Fruit fly (Drosophila melanogaster): ENCODE data around the gene Syx17.
A peak's percentile ranks its signal among the peaks of the same experiment; 100 is the strongest.

Gene Syx17

dm6 chr3L:4353657-4354075 lies 49.6 kb upstream of the Syx17 start (continued):
- TF ChIP-seq croc (GFP tag; conservative IDR thresholded peaks at IDR 0.05) (no peak), toy (GFP tag; IDR thresholded peaks at IDR 0.05) (0 out of 2 replicates have a peak, but pooled peaks have one; percentile 23), CG14014 (GFP tag; IDR thresholded peaks at IDR 0.05) (peak; percentile 36; the same call in 1 of the 2 replicates), CG15011 (GFP tag; optimal IDR thresholded peaks at IDR 0.05) (no peak), HLH4C (GFP tag; IDR thresholded peaks at IDR 0.05; ENCODE audit: partially characterized antibody) (no peak), lilli (GFP tag; optimal IDR thresholded peaks at IDR 0.05) (peak; percentile 39), Ets65A (GFP tag) (peak; percentile 89), pnt (GFP tag; optimal IDR thresholded peaks at IDR 0.05) (peak; percentile 20), CG4328 (GFP tag; optimal IDR thresholded peaks at IDR 0.05) (no peak), E2f2 (GFP tag; IDR thresholded peaks at IDR 0.05) (no peak), Dad (GFP tag; optimal IDR thresholded peaks at IDR 0.05) (no peak), MESR4 (GFP tag; optimal IDR thresholded peaks at IDR 0.05) (no peak), Bteb2 (GFP tag; optimal IDR thresholded peaks at IDR 0.05) (peak; percentile 19), gcm2 (GFP tag; optimal IDR thresholded peaks at IDR 0.05) (no peak), Hmx (GFP tag; optimal IDR thresholded peaks at IDR 0.05) (no peak), sug (tag; optimal IDR thresholded peaks at IDR 0.05) (peak; percentile 7), Hmr (GFP tag; optimal IDR thresholded peaks at IDR 0.05) (peak; percentile 71), CG31365 (tag; optimal IDR thresholded peaks at IDR 0.05) (no peak), shn (GFP tag; optimal IDR thresholded peaks at IDR 0.05) (peak; percentile 38), CG4424 (GFP tag; optimal IDR thresholded peaks at IDR 0.05) (no peak), CG14965 (GFP tag; optimal IDR thresholded peaks at IDR 0.05; ENCODE audit: borderline replicate concordance) (no peak), jumu (GFP tag; optimal IDR thresholded peaks at IDR 0.05) (peak; percentile 53), CG6683 (GFP tag; optimal IDR thresholded peaks at IDR 0.05) (no peak), fd96Cb (tag; optimal IDR thresholded peaks at IDR 0.05) (no peak), CG32772 (GFP tag; IDR thresholded peaks at IDR 0.05) (0 out of 2 replicates have a peak, but pooled peaks have one; percentile 10), da (GFP tag; optimal IDR thresholded peaks at IDR 0.05) (no peak), hb (GFP tag; IDR thresholded peaks at IDR 0.05; ENCODE audit: partially characterized antibody) (no peak), Xbp1 (GFP tag; optimal IDR thresholded peaks at IDR 0.05) (peak; percentile 5), eyg (GFP tag; optimal IDR thresholded peaks at IDR 0.05) (no peak), Doc3 (GFP tag; IDR thresholded peaks at IDR 0.05; ENCODE audit: partially characterized antibody) (no peak), ERR (GFP tag; optimal IDR thresholded peaks at IDR 0.05) (no peak), slbo (GFP tag; IDR thresholded peaks at IDR 0.05) (no peak; the same call in 1 of the 2 replicates), CkIIα-i1 (GFP tag; IDR thresholded peaks at IDR 0.05) (no peak), Awh (GFP tag; IDR thresholded peaks at IDR 0.05) (0 out of 2 replicates have a peak, but pooled peaks have one; percentile 30), CG7963 (GFP tag; IDR thresholded peaks at IDR 0.05; ENCODE audit: partially characterized antibody) (no peak), CG8089 (GFP tag; optimal IDR thresholded peaks at IDR 0.05) (no peak), ken (GFP tag; IDR thresholded peaks at IDR 0.05) (peak; percentile 55; the same call in 1 of the 3 replicates), CG1647 (GFP tag; optimal IDR thresholded peaks at IDR 0.05) (no peak), CG15514 (GFP tag; optimal IDR thresholded peaks at IDR 0.05) (peak; percentile 28), Sry-β (GFP tag; optimal IDR thresholded peaks at IDR 0.05) (no peak), CG17912 (GFP tag; optimal IDR thresholded peaks at IDR 0.05) (no peak), CG7271 (tag; optimal IDR thresholded peaks at IDR 0.05) (no peak), run (tag; optimal IDR thresholded peaks at IDR 0.05) (no peak), seq (GFP tag; IDR thresholded peaks at IDR 0.05) (no peak), Fer2 (tag; optimal IDR thresholded peaks at IDR 0.05) (no peak), CG11398 (GFP tag; optimal IDR thresholded peaks at IDR 0.05) (no peak), ems (GFP tag; optimal IDR thresholded peaks at IDR 0.05) (no peak), ssp (GFP tag; IDR thresholded peaks at IDR 0.05) (no peak), CG12104 (GFP tag; optimal IDR thresholded peaks at IDR 0.05) (no peak), cato (GFP tag; optimal IDR thresholded peaks at IDR 0.05; ENCODE audit: borderline replicate concordance) (no peak), crol (GFP tag; IDR thresholded peaks at IDR 0.05) (0 out of 2 replicates have a peak, but pooled peaks have one; percentile 38)
